Fruit fly (Drosophila melanogaster) Kc167 (cell line): Measurements from ENCODE around the gene CG32313.

Experiments
- Myc ChIP-seq: fragments of >200 bp; optimal IDR thresholded peaks from 2 replicates; lab custom pipeline; 2017; ENCODE audit warnings: missing external identifiers
- Sin3A ChIP-seq: fragments of >200 bp; optimal IDR thresholded peaks from 2 replicates; lab custom pipeline; 2018; ENCODE audit warnings: missing external identifiers
- h ChIP-seq: fragments of >200 bp; optimal IDR thresholded peaks from 3 replicates; lab custom pipeline; 2018; ENCODE audit warnings: missing external identifiers
- psq ChIP-seq: fragments of >200 bp; optimal IDR thresholded peaks from 2 replicates; lab custom pipeline; 2017; ENCODE audit warnings: missing external identifiers

- TF ChIP-seq psq (lab: Kevin White, UChicago): no peak
- TF ChIP-seq h: no peak
- TF ChIP-seq Myc (lab: Kevin White, UChicago): no peak
- TF ChIP-seq Sin3A (lab: Kevin White, UChicago): no peak
These were observed 29.6 kb downstream of the CG32313 start for dm6 chr3L:1515820-1516540.
